Worm (Caenorhabditis elegans) whole organism, L4 larva: Measurements from ENCODE around the gene stdh-3.

Experiments used
- F26F4.8 ChIP-seq: fragments of 200-800 bp; sonication (Bioruptor generic); conservative IDR thresholded peaks from 2 replicates; pipeline ENCODE4 v1.3.6; 2022; ENCODE audit warnings: missing genetic modification characterization, missing compliant biosample characterization
- F37D6.2 ChIP-seq: sonication (generic microtip); optimal IDR thresholded peaks from 2 replicates; lab custom pipeline; 2016; ENCODE audit warnings: mild to moderate bottlenecking, missing genetic modification characterization, missing compliant biosample characterization
- Y5F2A.4 ChIP-seq: fragments of 200-800 bp; sonication (Bioruptor generic); optimal IDR thresholded peaks from 2 replicates; lab custom pipeline; 2018; ENCODE audit warnings: mild to moderate bottlenecking, missing genetic modification characterization, missing compliant biosample characterization
- ZK337.2 ChIP-seq: fragments of 200-800 bp; sonication (Bioruptor generic); IDR thresholded peaks from 2 replicates; pipeline ENCODE4 v1.3.6; 2022; ENCODE audit warnings: missing genetic modification reagents, missing genetic modification characterization, missing compliant biosample characterization
- arid-1 ChIP-seq: fragments of 200-800 bp; sonication (Bioruptor generic); conservative IDR thresholded peaks from 2 replicates; pipeline ENCODE4 v1.3.6; 2022; ENCODE audit warnings: missing genetic modification reagents, missing genetic modification characterization, missing compliant biosample characterization
- ceh-82 ChIP-seq: sonication (generic microtip); optimal IDR thresholded peaks from 2 replicates; lab custom pipeline; 2017; ENCODE audit warnings: missing biosample characterization, missing genetic modification characterization
- cey-2 ChIP-seq: sonication (generic microtip); optimal IDR thresholded peaks from 3 replicates; lab custom pipeline; 2017; ENCODE audit warnings: missing genetic modification characterization, mild to moderate bottlenecking, missing compliant biosample characterization, antibody characterized with exemption, borderline replicate concordance; ENCODE audit not compliant: insufficient read depth
- ctbp-1 ChIP-seq: fragments of 200-800 bp; sonication (Bioruptor generic); IDR thresholded peaks from 2 replicates; pipeline ENCODE4 v1.3.6; 2022; ENCODE audit warnings: missing genetic modification reagents, missing genetic modification characterization, missing compliant biosample characterization
- daf-12 ChIP-seq: fragments of 150-350 bp; optimal IDR thresholded peaks from 2 replicates; lab custom pipeline; 2014; ENCODE audit warnings: missing biosample characterization, missing genetic modification reagents, missing genetic modification characterization
- dmd-8 ChIP-seq: fragments of 200-800 bp; sonication (Bioruptor generic); IDR thresholded peaks from 2 replicates; pipeline ENCODE4 v1.3.6; 2022; ENCODE audit warnings: missing genetic modification characterization, missing compliant biosample characterization
- hif-1 ChIP-seq, 2 experiments: sonication (generic microtip); optimal IDR thresholded peaks; 2 replicates each; lab custom pipeline; 2016 to 2017; ENCODE audit warnings: missing compliant biosample characterization in 2 of 2, missing genetic modification characterization in 2 of 2, missing genetic modification reagents in 2 of 2, missing genotype in 2 of 2, mild to moderate bottlenecking in 1 of 2
- hlh-11 ChIP-seq: fragments of 200-800 bp; sonication (Bioruptor generic); optimal IDR thresholded peaks from 2 replicates; lab custom pipeline; 2018; ENCODE audit warnings: mild to moderate bottlenecking, missing genetic modification characterization, missing compliant biosample characterization
- hmg-1.1 ChIP-seq: fragments of 200-800 bp; sonication (Bioruptor generic); IDR thresholded peaks from 2 replicates; pipeline ENCODE4 v1.3.6; 2022; ENCODE audit warnings: missing genetic modification reagents, missing genetic modification characterization, missing compliant biosample characterization
- lin-39 ChIP-seq: fragments of 150-350 bp; optimal IDR thresholded peaks from 2 replicates; lab custom pipeline; 2014; ENCODE audit warnings: missing biosample characterization, missing genetic modification reagents, missing genetic modification characterization
- lsy-2 ChIP-seq, 2 experiments: fragments of 150-350 bp in 1 of 2; sonication (generic microtip) in 1 of 2; optimal IDR thresholded peaks; 2 replicates each; lab custom pipeline; 2014 to 2017; ENCODE audit warnings: missing biosample characterization in 2 of 2, missing genetic modification characterization in 2 of 2
- mdt-29 ChIP-seq: fragments of 200-800 bp; sonication (Bioruptor generic); IDR thresholded peaks from 2 replicates; pipeline ENCODE4 v1.3.6; 2022; ENCODE audit warnings: missing genetic modification reagents, missing genetic modification characterization, missing compliant biosample characterization
- nhr-10 ChIP-seq: fragments of 150-350 bp; optimal IDR thresholded peaks from 2 replicates; lab custom pipeline; 2014; ENCODE audit warnings: missing biosample characterization, missing genetic modification characterization
- nhr-102 ChIP-seq: sonication (generic microtip); optimal IDR thresholded peaks from 2 replicates; lab custom pipeline; 2016; ENCODE audit warnings: mild to moderate bottlenecking, missing genetic modification characterization, moderate library complexity, missing compliant biosample characterization
- nhr-237 ChIP-seq: sonication (generic microtip); optimal IDR thresholded peaks from 2 replicates; lab custom pipeline; 2017; ENCODE audit warnings: missing biosample characterization, missing genetic modification characterization
- nhr-25 ChIP-seq: sonication (generic microtip); optimal IDR thresholded peaks from 2 replicates; lab custom pipeline; 2017; ENCODE audit warnings: missing genetic modification characterization, mild to moderate bottlenecking, missing compliant biosample characterization, antibody characterized with exemption, moderate library complexity, borderline replicate concordance; ENCODE audit not compliant: insufficient read depth
- nhr-48 ChIP-seq: sonication (generic microtip); optimal IDR thresholded peaks from 2 replicates; lab custom pipeline; 2016; ENCODE audit warnings: mild to moderate bottlenecking, missing genetic modification characterization, missing compliant biosample characterization
- nhr-76 ChIP-seq: fragments of 150-350 bp; optimal IDR thresholded peaks from 2 replicates; lab custom pipeline; 2014; ENCODE audit warnings: missing biosample characterization, missing genetic modification characterization
- pha-4 ChIP-seq, 2 experiments: fragments of 150-350 bp in 1 of 2; fragments of 200-800 bp in 1 of 2; sonication (Bioruptor generic) in 1 of 2; IDR thresholded peaks in 1 of 2; optimal IDR thresholded peaks in 1 of 2; 2 replicates each; pipeline versions ENCODE4 v1.3.6 to Lab custom; 2014 to 2022; ENCODE audit warnings: missing genetic modification characterization in 2 of 2, missing genetic modification reagents in 2 of 2, missing biosample characterization in 1 of 2, missing compliant biosample characterization in 1 of 2
- set-16 ChIP-seq: fragments of 200-800 bp; sonication (Bioruptor generic); IDR thresholded peaks from 2 replicates; pipeline ENCODE4 v1.3.6; 2022; ENCODE audit warnings: missing genetic modification reagents, missing genetic modification characterization, missing compliant biosample characterization
- unc-62 ChIP-seq, 3 experiments: fragments of 150-350 bp in 1 of 3; sonication (generic microtip); optimal IDR thresholded peaks in 2 of 3; peaks in 1 of 3; 1 replicate in 1 of 3; 2 replicates in 2 of 3; lab custom pipeline; 2014 to 2017; ENCODE audit warnings: missing biosample characterization in 3 of 3, missing genetic modification characterization in 3 of 3, missing genetic modification reagents in 3 of 3, missing genotype in 1 of 3
- zfp-2 ChIP-seq: sonication (generic microtip); optimal IDR thresholded peaks from 2 replicates; lab custom pipeline; 2016; ENCODE audit warnings: mild to moderate bottlenecking, missing genetic modification characterization, missing compliant biosample characterization
- zfp-3 ChIP-seq: fragments of 200-800 bp; sonication (Bioruptor generic); conservative IDR thresholded peaks from 2 replicates; pipeline ENCODE4 v1.3.6; 2022; ENCODE audit warnings: missing genetic modification reagents, missing genetic modification characterization, missing compliant biosample characterization
- ztf-11 ChIP-seq: fragments of 150-350 bp; optimal IDR thresholded peaks from 2 replicates; lab custom pipeline; 2014; ENCODE audit warnings: missing biosample characterization, missing genetic modification characterization

stdh-3 gene

ce11 chrV:13904446-13904845 lies at the start of gene stdh-3:
stdh-3 (plus strand) TSS chrV:13904611.
- TF ChIP-seq nhr-237 (tag; lab: Kevin White, UChicago): no peak
- TF ChIP-seq unc-62 (GFP tag; optimal IDR thresholded peaks at IDR 0.05 in 1 of 2; lab: Kevin White, UChicago): peak in 1 of 2 experiments; percentile 93
- no peak for TF ChIP-seq unc-62 (tag; optimal IDR thresholded peaks at IDR 0.05; lab: Kevin White, UChicago)

DNA sequence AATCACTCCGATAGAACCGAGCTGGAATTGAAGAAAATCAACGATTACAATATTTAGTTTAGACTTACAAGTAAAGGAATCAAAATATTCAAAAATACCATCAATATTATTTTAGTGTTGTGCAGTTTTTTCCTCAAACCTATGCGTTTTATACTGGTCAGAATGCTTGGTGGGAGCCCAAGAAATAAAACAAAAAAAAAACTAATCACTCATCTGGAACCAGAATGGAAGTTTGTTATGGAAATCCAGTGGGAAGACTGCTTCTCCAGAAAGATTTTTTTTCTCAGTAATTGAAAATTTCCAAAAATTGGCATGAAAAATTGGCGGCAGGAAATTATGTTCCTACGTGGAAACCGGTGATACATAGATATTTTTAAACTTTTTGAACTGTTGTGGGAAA lies 48.0 kb upstream of the stdh-3 start, which contains the start of gene srx-134:
Gene srx-134, minus strand, starts transcription at position 101 of the 400 bp plus-strand sequence.
- TF ChIP-seq nhr-76 (tag; lab: Kevin White, UChicago) (no peak), arid-1 (GFP tag; lab: Robert Waterston, UW) (no peak), zfp-3 (GFP tag; lab: Robert Waterston, UW) (no peak), hlh-11 (tag; lab: Kevin White, UChicago) (no peak), nhr-48 (tag; lab: Kevin White, UChicago) (no peak), F37D6.2 (tag; lab: Kevin White, UChicago) (no peak), ceh-82 (no peak), pha-4 (GFP tag; IDR thresholded peaks at IDR 0.05; lab: Robert Waterston, UW) (no peak), pha-4 (tag; optimal IDR thresholded peaks at IDR 0.05; lab: Kevin White, UChicago) (no peak), lin-39 (tag; lab: Kevin White, UChicago) (no peak)

- no peak for TF ChIP-seq lsy-2 (tag; optimal IDR thresholded peaks at IDR 0.05; lab: Kevin White, UChicago)
- no peak for TF ChIP-seq Y5F2A.4 (GFP tag; lab: Kevin White, UChicago)
- no peak for TF ChIP-seq set-16 (GFP tag; lab: Robert Waterston, UW)
- TF ChIP-seq ZK337.2 (GFP tag; lab: Robert Waterston, UW): no peak
- no peak for TF ChIP-seq zfp-2 (tag; lab: Kevin White, UChicago)
These were observed 47.3 kb upstream of the stdh-3 start, which contains the start of gene srx-136 for ce11 chrV:13857132-13857531. srx-136 (plus strand) TSS chrV:13857432.

- TF ChIP-seq nhr-10 (tag; lab: Kevin White, UChicago): no peak
- no peak for TF ChIP-seq hif-1 (tag; optimal IDR thresholded peaks at IDR 0.05; lab: Kevin White, UChicago)
- TF ChIP-seq nhr-48 (tag; lab: Kevin White, UChicago): no peak
- TF ChIP-seq nhr-76 (tag; lab: Kevin White, UChicago): no peak
- no peak for TF ChIP-seq hmg-1.1 (GFP tag; lab: Robert Waterston, UW)
- TF ChIP-seq daf-12: no peak
- TF ChIP-seq unc-62 (GFP tag; optimal IDR thresholded peaks at IDR 0.05 in 1 of 2; lab: Kevin White, UChicago): no peak
- TF ChIP-seq unc-62 (tag; optimal IDR thresholded peaks at IDR 0.05; lab: Kevin White, UChicago): no peak
- no peak for TF ChIP-seq F26F4.8 (GFP tag; lab: Robert Waterston, UW)
- no peak for TF ChIP-seq nhr-25 (tag; lab: Kevin White, UChicago)
- no peak for TF ChIP-seq dmd-8 (GFP tag; lab: Robert Waterston, UW)
- no peak for TF ChIP-seq nhr-102 (tag; lab: Kevin White, UChicago)
- TF ChIP-seq, all 104 proteins: peak for 0
These were observed 45.5 kb upstream of the stdh-3 start, which contains the start of gene srx-135 for ce11 chrV:13858906-13859305. srx-135 (plus strand) TSS chrV:13859206.

DNA sequence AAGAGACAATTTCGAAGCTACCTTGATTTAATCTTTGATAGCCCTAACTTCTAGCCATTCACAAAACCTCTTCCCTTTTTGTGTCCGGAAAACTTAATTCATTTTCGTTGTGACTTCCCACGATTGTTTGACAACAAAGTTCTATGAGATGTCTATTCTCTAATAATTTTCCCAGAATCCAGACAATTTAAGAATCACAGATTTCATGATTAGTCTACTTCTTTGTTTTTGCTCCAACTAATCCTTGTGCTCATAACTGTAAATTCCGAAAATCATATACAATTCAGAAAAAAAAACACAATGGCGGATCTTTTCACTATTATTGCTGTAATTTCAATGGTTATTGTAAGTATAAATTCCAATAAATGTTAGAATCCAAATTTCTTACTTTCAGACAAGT lies 41.9 kb upstream of the stdh-3 start, which contains the start of gene srx-137:
Gene srx-137, plus strand, starts transcription at position 301 of the 400 bp plus-strand sequence.
- no peak for TF ChIP-seq ztf-11 (tag; lab: Kevin White, UChicago)
- TF ChIP-seq cey-2 (tag; lab: Kevin White, UChicago): no peak
- no peak for TF ChIP-seq ceh-82
- no peak for TF ChIP-seq mdt-29 (GFP tag; lab: Robert Waterston, UW)
- no peak for TF ChIP-seq ctbp-1 (GFP tag; lab: Robert Waterston, UW)
- no peak for TF ChIP-seq F26F4.8 (GFP tag; lab: Robert Waterston, UW)
- no peak for TF ChIP-seq pha-4 (GFP tag; IDR thresholded peaks at IDR 0.05; lab: Robert Waterston, UW)
- no peak for TF ChIP-seq pha-4 (tag; optimal IDR thresholded peaks at IDR 0.05; lab: Kevin White, UChicago)
